Fruit fly (Drosophila melanogaster): ENCODE results near the gene peg.

The peg gene

DNA sequence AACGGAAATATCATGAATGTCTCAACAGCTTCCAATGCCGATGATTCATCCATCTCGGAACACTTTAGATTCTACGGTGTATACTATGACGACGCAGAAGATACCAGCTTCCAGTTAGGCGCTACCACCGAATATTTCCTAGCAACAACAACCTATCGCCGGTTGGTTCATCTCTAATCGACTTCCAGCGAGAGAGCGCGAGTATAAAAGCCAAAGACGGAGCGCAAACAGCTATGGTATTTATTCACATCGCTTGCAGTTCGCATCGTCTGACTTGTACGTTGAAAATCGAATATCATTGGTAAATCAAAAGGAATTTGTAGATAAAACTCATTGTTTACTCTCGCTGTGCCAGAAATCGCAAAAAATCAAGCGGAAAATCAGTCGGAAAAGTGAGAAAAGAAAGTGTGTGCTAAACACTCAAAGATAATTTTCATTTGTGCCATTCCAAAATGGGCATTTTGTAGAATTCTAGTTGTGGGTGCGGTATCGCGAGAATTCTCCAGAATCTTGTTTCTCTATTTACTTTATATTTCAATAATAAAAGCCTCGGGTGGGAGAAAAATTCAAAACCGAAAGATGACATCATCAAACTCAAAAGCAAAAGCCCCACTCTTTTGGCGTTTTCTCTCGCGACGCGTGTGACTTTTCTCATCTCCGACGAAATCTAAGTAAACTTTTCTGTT, 41.2 kb upstream of the peg start, which contains the start of gene AnxB9 (continued):
- TF ChIP-seq fd59A (GFP tag; optimal IDR thresholded peaks at IDR 0.05), result no peak
- TF ChIP-seq Smox (GFP tag; optimal IDR thresholded peaks at IDR 0.05), result no peak
- TF ChIP-seq fd85E (GFP tag; optimal IDR thresholded peaks at IDR 0.05), result no peak
- TF ChIP-seq CG3919 (GFP tag; optimal IDR thresholded peaks at IDR 0.05), result peak; percentile 42
- TF ChIP-seq Met (GFP tag; optimal IDR thresholded peaks at IDR 0.05), result peak; percentile 34
- peak; percentile 36 for TF ChIP-seq achi (GFP tag; optimal IDR thresholded peaks at IDR 0.05)
- peak; percentile 57; the same call in 2 of the 3 replicates for TF ChIP-seq eg (GFP tag; IDR thresholded peaks at IDR 0.05)
- TF ChIP-seq CG8119 (GFP tag; IDR thresholded peaks at IDR 0.05), result peak; percentile 29; the same call in 1 of the 3 replicates
- no peak for TF ChIP-seq acj6 (GFP tag; optimal IDR thresholded peaks at IDR 0.05)
- TF ChIP-seq CG1621 (tag; optimal IDR thresholded peaks at IDR 0.05), result no peak
- no peak for TF ChIP-seq spab (GFP tag; optimal IDR thresholded peaks at IDR 0.05)
- no peak for TF ChIP-seq CG32006 (GFP tag; optimal IDR thresholded peaks at IDR 0.05)
- peak; percentile 49; the same call in 1 of the 2 replicates for TF ChIP-seq CG15336 (GFP tag; IDR thresholded peaks at IDR 0.05)
- no peak for TF ChIP-seq Eip93F (GFP tag; optimal IDR thresholded peaks at IDR 0.05)
- no peak for TF ChIP-seq CG10669 (GFP tag; optimal IDR thresholded peaks at IDR 0.05)
- TF ChIP-seq Hr38 (GFP tag; optimal IDR thresholded peaks at IDR 0.05), result no peak
- no peak for TF ChIP-seq dac (GFP tag; optimal IDR thresholded peaks at IDR 0.05)
- no peak for TF ChIP-seq net (GFP tag; optimal IDR thresholded peaks at IDR 0.05)
- TF ChIP-seq Sox14 (GFP tag; optimal IDR thresholded peaks at IDR 0.05), result peak; percentile 17
- TF ChIP-seq CG11902 (GFP tag; optimal IDR thresholded peaks at IDR 0.05), result no peak
- peak; percentile 22 for TF ChIP-seq Eip75B (GFP tag; optimal IDR thresholded peaks at IDR 0.05)
- peak; percentile 46 for TF ChIP-seq svp (GFP tag)
- no peak for TF ChIP-seq CG34406 (GFP tag; optimal IDR thresholded peaks at IDR 0.05)
- peak; percentile 3 for TF ChIP-seq OdsH (GFP tag; optimal IDR thresholded peaks at IDR 0.05)
- peak; percentile 33 for TF ChIP-seq CG6276 (GFP tag; optimal IDR thresholded peaks at IDR 0.05)
- peak; percentile 41 for TF ChIP-seq CG3032 (tag; optimal IDR thresholded peaks at IDR 0.05)
- TF ChIP-seq salr (GFP tag; optimal IDR thresholded peaks at IDR 0.05), result no peak
- TF ChIP-seq topi (GFP tag; optimal IDR thresholded peaks at IDR 0.05), result peak; percentile 27
- peak; percentile 65 for TF ChIP-seq CG16779 (tag; optimal IDR thresholded peaks at IDR 0.05)
- TF ChIP-seq lz (GFP tag; optimal IDR thresholded peaks at IDR 0.05), result peak; percentile 0
- TF ChIP-seq CG6854 (GFP tag; optimal IDR thresholded peaks at IDR 0.05), result peak; percentile 80
- no peak for TF ChIP-seq Sox15 (GFP tag; optimal IDR thresholded peaks at IDR 0.05)
- TF ChIP-seq esn (GFP tag; optimal IDR thresholded peaks at IDR 0.05), result peak; percentile 60
- no peak for TF ChIP-seq Ets21C (GFP tag; optimal IDR thresholded peaks at IDR 0.05)
- no peak for TF ChIP-seq CG6792 (GFP tag; optimal IDR thresholded peaks at IDR 0.05)
- TF ChIP-seq Ets96B (tag; optimal IDR thresholded peaks at IDR 0.05), result peak; percentile 14
- TF ChIP-seq dsx (GFP tag; optimal IDR thresholded peaks at IDR 0.05; ENCODE audit: poor library complexity, severe bottlenecking), result peak; percentile 58
- TF ChIP-seq Gug (GFP tag; IDR thresholded peaks at IDR 0.05), result no peak
- TF ChIP-seq CG8319 (GFP tag; optimal IDR thresholded peaks at IDR 0.05), result no peak

- TF ChIP-seq Ets96B (tag; optimal IDR thresholded peaks at IDR 0.05) (no peak), CG3919 (GFP tag; optimal IDR thresholded peaks at IDR 0.05) (peak; percentile 1), dac (GFP tag; optimal IDR thresholded peaks at IDR 0.05) (no peak), ss (GFP tag; optimal IDR thresholded peaks at IDR 0.05) (peak in 1 of 2 experiments; percentile 13), Met (GFP tag; optimal IDR thresholded peaks at IDR 0.05) (no peak), CG8319 (GFP tag; optimal IDR thresholded peaks at IDR 0.05) (no peak), svp (GFP tag) (peak; percentile 62), Hr39 (GFP tag; optimal IDR thresholded peaks at IDR 0.05) (no peak), CG15336 (GFP tag; IDR thresholded peaks at IDR 0.05) (no peak), CG6792 (GFP tag; optimal IDR thresholded peaks at IDR 0.05) (no peak), acj6 (GFP tag; optimal IDR thresholded peaks at IDR 0.05) (no peak), salr (GFP tag; optimal IDR thresholded peaks at IDR 0.05) (no peak), Eip78C (GFP tag) (peak; percentile 15), Eip93F (GFP tag; optimal IDR thresholded peaks at IDR 0.05) (no peak), Lpt (GFP tag; optimal IDR thresholded peaks at IDR 0.05) (no peak), lz (GFP tag; optimal IDR thresholded peaks at IDR 0.05) (no peak), esn (GFP tag; optimal IDR thresholded peaks at IDR 0.05) (no peak), CG3032 (tag; optimal IDR thresholded peaks at IDR 0.05) (no peak), fd59A (GFP tag; optimal IDR thresholded peaks at IDR 0.05) (no peak), CG8119 (GFP tag; IDR thresholded peaks at IDR 0.05) (no peak), Sox14 (GFP tag; optimal IDR thresholded peaks at IDR 0.05) (peak; percentile 2), fd85E (GFP tag; optimal IDR thresholded peaks at IDR 0.05) (no peak), CG6163 (GFP tag; IDR thresholded peaks at IDR 0.05) (no peak), CG11902 (GFP tag; optimal IDR thresholded peaks at IDR 0.05) (no peak), CG6808 (GFP tag; optimal IDR thresholded peaks at IDR 0.05) (no peak), pdm3 (GFP tag; optimal IDR thresholded peaks at IDR 0.05) (no peak)
Observed at dm6 chr3R:21064000-21064924, 40.3 kb upstream of the peg start, which contains the start of gene Cortactin. Gene Cortactin (minus strand): TSS chr3R:21064471.

Measured in whole organism, prepupa.